Worm (Caenorhabditis elegans): ENCODE measurements around the gene cif-1.

DNA sequence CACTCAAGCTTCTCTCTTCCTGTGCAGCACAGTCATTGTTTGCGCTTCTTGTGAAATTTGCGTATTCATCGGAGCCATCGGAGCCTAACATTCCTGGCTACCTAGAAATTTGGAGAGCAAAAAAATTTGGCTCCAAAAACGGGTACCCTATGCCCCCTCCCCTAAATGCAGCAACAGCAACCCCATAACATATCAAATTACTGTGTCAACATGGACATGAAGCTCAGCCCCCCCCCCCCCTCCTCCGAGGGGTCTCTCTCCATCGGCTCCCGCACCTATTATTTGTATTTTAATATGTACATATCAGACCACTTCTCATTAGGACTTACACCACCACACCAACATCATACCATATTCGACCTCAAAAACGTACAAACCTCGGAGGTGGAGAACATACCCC is 36.2 kb downstream of the cif-1 start:
- no peak for TF ChIP-seq ama-1 (optimal IDR thresholded peaks at IDR 0.05)
- no peak for TF ChIP-seq nhr-25 (tag; optimal IDR thresholded peaks at IDR 0.05)
- no peak for TF ChIP-seq snpc-4 (tag; optimal IDR thresholded peaks at IDR 0.05)
- TF ChIP-seq nhr-12 (tag; optimal IDR thresholded peaks at IDR 0.05) = no peak
- no peak for TF ChIP-seq ZK546.5 (tag; optimal IDR thresholded peaks at IDR 0.05)
- TF ChIP-seq ceh-82 (tag; optimal IDR thresholded peaks at IDR 0.05) = no peak
- no peak for TF ChIP-seq nhr-11 (tag; optimal IDR thresholded peaks at IDR 0.05)
- no peak for TF ChIP-seq nhr-77 (tag; optimal IDR thresholded peaks at IDR 0.05)

Measured in whole organism, L2 larva.